Worm (Caenorhabditis elegans) whole organism, late embryonic: Measurements from ENCODE around the gene iars-1.

Source experiments
- dmd-4 ChIP-seq: sonication (generic microtip); optimal IDR thresholded peaks from 2 replicates; lab custom pipeline; 2016; ENCODE audit warnings: borderline replicate concordance, missing genetic modification characterization, missing compliant biosample characterization
- sdc-2 ChIP-seq: sonication (generic microtip); optimal IDR thresholded peaks from 2 replicates; lab custom pipeline; 2016; ENCODE audit warnings: missing genotype, missing genetic modification characterization, missing compliant biosample characterization

ce11 chrIV:10391827-10392226, 23.4 kb downstream of the iars-1 start, which contains the start of gene spe-26:
- TF ChIP-seq dmd-4 (tag; lab: Kevin White, UChicago) (no peak), sdc-2 (no peak)
